Comparison of ENCODE assay signal across 2 worm cellular contexts in genomic region chrIII:7498346-7498745, ce11.
TF ChIP-seq lines count a peak whose summit lies in the region.

No protein-coding gene starts in this region.

TF ChIP-seq in whole organism, L1 larva, 84 proteins besides CTCF, POLR2A, EP300 and RAD21 (continued from another document):
- TF ChIP-seq lin-15B (tag; optimal IDR thresholded peaks at IDR 0.05; lab: Kevin White, UChicago) (peak; percentile 95), aha-1 (tag; optimal IDR thresholded peaks at IDR 0.05; lab: Kevin White, UChicago) (peak; percentile 45), nhr-76 (tag; optimal IDR thresholded peaks at IDR 0.05; lab: Kevin White, UChicago) (no peak), lin-35 (GFP tag; optimal IDR thresholded peaks at IDR 0.05; lab: Kevin White, UChicago) (peak; percentile 98 to 99), nhr-12 (tag; optimal IDR thresholded peaks at IDR 0.05; lab: Kevin White, UChicago) (no peak), Y116A8C.19 (tag; optimal IDR thresholded peaks at IDR 0.05; lab: Kevin White, UChicago; ENCODE audit: borderline replicate concordance) (no peak), skn-1 (tag; optimal IDR thresholded peaks at IDR 0.05; lab: Kevin White, UChicago) (peak; percentile 81), xbp-1 (tag; optimal IDR thresholded peaks at IDR 0.05; lab: Kevin White, UChicago) (peak; percentile 83), swsn-7 (tag; optimal IDR thresholded peaks at IDR 0.05; lab: Kevin White, UChicago) (peak; percentile 84), nhr-85 (tag; lab: Kevin White, UChicago) (peak; percentile 88), jun-1 (tag; optimal IDR thresholded peaks at IDR 0.05; lab: Kevin White, UChicago) (peak; percentile 82), lir-3 (tag; optimal IDR thresholded peaks at IDR 0.05; lab: Kevin White, UChicago; ENCODE audit: poor library complexity) (peak; percentile 70), mab-9 (GFP tag; IDR thresholded peaks at IDR 0.05; lab: Robert Waterston, UW) (peak; percentile 63; the same call in 1 of the 2 replicates), fkh-8 (tag; optimal IDR thresholded peaks at IDR 0.05; lab: Kevin White, UChicago) (peak; percentile 85), hlh-17 (GFP tag; optimal IDR thresholded peaks at IDR 0.05; lab: Kevin White, UChicago; ENCODE audit: borderline replicate concordance) (no peak), mdl-1 (tag; optimal IDR thresholded peaks at IDR 0.05; lab: Kevin White, UChicago) (peak in 1 of 2 experiments; percentile 93), blmp-1 (tag; optimal IDR thresholded peaks at IDR 0.05; lab: Kevin White, UChicago) (peak; percentile 69), fkh-4 (tag; optimal IDR thresholded peaks at IDR 0.05; lab: Kevin White, UChicago; ENCODE audit: borderline replicate concordance) (peak; percentile 35)

TF ChIP-seq in whole organism, young adult, 124 proteins besides CTCF, POLR2A, EP300 and RAD21 (continued from another document):
- peak; percentile 27 for TF ChIP-seq F49E8.2 (tag; optimal IDR thresholded peaks at IDR 0.05; lab: Kevin White, UChicago; ENCODE audit: insufficient read depth)
- no peak for TF ChIP-seq Y67H2A.10 (GFP tag; conservative IDR thresholded peaks at IDR 0.05; lab: Robert Waterston, UW)
- no peak for TF ChIP-seq F10E7.11 (tag; optimal IDR thresholded peaks at IDR 0.05; lab: Kevin White, UChicago)
- TF ChIP-seq fkh-3 (tag; optimal IDR thresholded peaks at IDR 0.05; lab: Kevin White, UChicago), result no peak
